Worm (Caenorhabditis elegans): Measurements from ENCODE around the gene F11A5.16.

DNA sequence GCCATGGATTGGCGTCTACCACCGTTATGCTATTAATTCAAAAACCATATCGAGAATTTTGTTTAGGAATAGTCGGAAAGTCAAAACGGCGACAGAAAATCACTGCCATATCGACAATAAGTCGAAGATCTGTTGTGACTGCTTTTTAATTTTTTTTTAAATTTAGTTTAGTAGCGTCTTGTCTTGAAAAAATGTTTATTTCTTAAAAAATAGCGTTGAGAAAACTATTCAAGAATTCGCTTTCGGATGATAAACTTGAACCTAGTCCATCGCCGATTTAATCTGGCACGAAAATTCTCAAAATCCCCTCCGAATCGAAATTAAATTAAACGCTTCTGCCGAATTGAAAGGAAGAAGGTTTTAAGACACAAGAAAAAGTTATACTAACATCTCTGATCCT lies 18.6 kb upstream of the F11A5.16 start, which contains the start of gene srh-279:
- TF ChIP-seq him-1 (tag; optimal IDR thresholded peaks at IDR 0.05) = no peak
- no peak for TF ChIP-seq W03F9.2 (tag; optimal IDR thresholded peaks at IDR 0.05)
